Worm (Caenorhabditis elegans) whole organism, midembryonic: ENCODE results near the gene pnk-4.

Source experiments
- T22C8.4 ChIP-seq: fragments of 200-800 bp; sonication (Bioruptor generic); IDR thresholded peaks from 2 replicates; pipeline ENCODE4 v1.3.6; 2022; ENCODE audit warnings: missing genetic modification characterization, missing compliant biosample characterization
- cog-1 ChIP-seq: sonication (generic microtip); optimal IDR thresholded peaks from 2 replicates; lab custom pipeline; 2016; ENCODE audit warnings: missing genetic modification characterization, missing compliant biosample characterization
- flt-1 ChIP-seq: fragments of 200-800 bp; sonication (Bioruptor generic); IDR thresholded peaks from 2 replicates; pipeline ENCODE4 v1.3.6; 2022; ENCODE audit warnings: missing genetic modification characterization, missing compliant biosample characterization
- klf-2 ChIP-seq: fragments of 200-800 bp; sonication (Bioruptor generic); conservative IDR thresholded peaks from 2 replicates; pipeline ENCODE4 v1.3.6; 2022; ENCODE audit warnings: missing genetic modification reagents, missing genetic modification characterization, missing compliant biosample characterization
- med-1 ChIP-seq: sonication (generic microtip); optimal IDR thresholded peaks from 2 replicates; lab custom pipeline; 2017; ENCODE audit warnings: missing genetic modification characterization, mild to moderate bottlenecking, missing compliant biosample characterization, antibody characterized with exemption, missing genetic modification reagents; ENCODE audit not compliant: insufficient read depth
- ref-1 ChIP-seq: fragments of 200-800 bp; sonication (Bioruptor generic); conservative IDR thresholded peaks from 2 replicates; pipeline ENCODE4 v1.3.6; 2022; ENCODE audit warnings: missing genetic modification reagents, missing genetic modification characterization, missing compliant biosample characterization
- tab-1 ChIP-seq: fragments of 200-800 bp; sonication (Bioruptor generic); IDR thresholded peaks from 2 replicates; pipeline ENCODE4 v1.3.6; 2022; ENCODE audit warnings: missing genetic modification characterization, missing compliant biosample characterization
- ztf-23 ChIP-seq: fragments of 200-800 bp; sonication (Bioruptor generic); IDR thresholded peaks from 2 replicates; pipeline ENCODE4 v1.3.6; 2022; ENCODE audit warnings: missing genetic modification reagents, missing genetic modification characterization, missing compliant biosample characterization
- ztf-29 ChIP-seq: fragments of 200-800 bp; sonication (Bioruptor generic); IDR thresholded peaks from 2 replicates; pipeline ENCODE4 v1.3.6; 2022; ENCODE audit warnings: missing genetic modification reagents, missing genetic modification characterization, missing compliant biosample characterization

pnk-4 gene

ce11 chrX:5109130-5109529 lies 21.5 kb downstream of the pnk-4 start, which contains the start of gene C42D8.1:
Gene C42D8.1, plus strand, starts transcription at chrX:5109506.
- no peak for TF ChIP-seq ztf-23 (GFP tag; lab: Robert Waterston, UW)
- no peak for TF ChIP-seq ref-1 (GFP tag; lab: Robert Waterston, UW)
- no peak for TF ChIP-seq T22C8.4 (GFP tag; lab: Robert Waterston, UW)
- no peak for TF ChIP-seq flt-1 (GFP tag; lab: Robert Waterston, UW)
- TF ChIP-seq med-1 (GFP tag; lab: Kevin White, UChicago): no peak
- no peak for TF ChIP-seq cog-1 (tag; lab: Kevin White, UChicago)
- no peak for TF ChIP-seq ztf-29 (GFP tag; lab: Robert Waterston, UW)
- TF ChIP-seq klf-2 (GFP tag; lab: Robert Waterston, UW): no peak
- no peak for TF ChIP-seq tab-1

ce11 chrX:5111894-5112293 lies 24.3 kb downstream of the pnk-4 start:
- no peak for TF ChIP-seq med-1 (GFP tag; lab: Kevin White, UChicago)
- no peak for TF ChIP-seq ref-1 (GFP tag; lab: Robert Waterston, UW)
- TF ChIP-seq tab-1: no peak
- no peak for TF ChIP-seq ztf-23 (GFP tag; lab: Robert Waterston, UW)
- TF ChIP-seq klf-2 (GFP tag; lab: Robert Waterston, UW): no peak
- TF ChIP-seq flt-1 (GFP tag; lab: Robert Waterston, UW): no peak

ce11 chrX:5115511-5115910 lies 27.9 kb downstream of the pnk-4 start:
- no peak for TF ChIP-seq tab-1
- TF ChIP-seq ztf-23 (GFP tag; lab: Robert Waterston, UW): no peak
- TF ChIP-seq ref-1 (GFP tag; lab: Robert Waterston, UW): no peak
- no peak for TF ChIP-seq cog-1 (tag; lab: Kevin White, UChicago)
- TF ChIP-seq med-1 (GFP tag; lab: Kevin White, UChicago): no peak
- no peak for TF ChIP-seq klf-2 (GFP tag; lab: Robert Waterston, UW)

ce11 chrX:5116180-5116579 lies 28.5 kb downstream of the pnk-4 start:
- TF ChIP-seq flt-1 (GFP tag; lab: Robert Waterston, UW): no peak
- TF ChIP-seq ztf-23 (GFP tag; lab: Robert Waterston, UW): no peak
- TF ChIP-seq ztf-29 (GFP tag; lab: Robert Waterston, UW): no peak
- no peak for TF ChIP-seq ref-1 (GFP tag; lab: Robert Waterston, UW)
- no peak for TF ChIP-seq tab-1
- no peak for TF ChIP-seq T22C8.4 (GFP tag; lab: Robert Waterston, UW)
- TF ChIP-seq klf-2 (GFP tag; lab: Robert Waterston, UW): no peak
- no peak for TF ChIP-seq med-1 (GFP tag; lab: Kevin White, UChicago)
- no peak for TF ChIP-seq cog-1 (tag; lab: Kevin White, UChicago)

ce11 chrX:5116816-5117459 lies 29.3 kb downstream of the pnk-4 start, which contains the start of gene apl-1:
Gene apl-1, minus strand, starts transcription at chrX:5116866.
- TF ChIP-seq cog-1 (tag; lab: Kevin White, UChicago) (no peak), med-1 (GFP tag; lab: Kevin White, UChicago) (no peak), ref-1 (GFP tag; lab: Robert Waterston, UW) (no peak), T22C8.4 (GFP tag; lab: Robert Waterston, UW) (no peak), tab-1 (no peak), flt-1 (GFP tag; lab: Robert Waterston, UW) (no peak), klf-2 (GFP tag; lab: Robert Waterston, UW) (no peak), ztf-23 (GFP tag; lab: Robert Waterston, UW) (no peak), ztf-29 (GFP tag; lab: Robert Waterston, UW) (no peak)

ce11 chrX:5117571-5117970 lies 29.9 kb downstream of the pnk-4 start:
- no peak for TF ChIP-seq flt-1 (GFP tag; lab: Robert Waterston, UW)
- TF ChIP-seq cog-1 (tag; lab: Kevin White, UChicago): no peak
- TF ChIP-seq klf-2 (GFP tag; lab: Robert Waterston, UW): no peak

- TF ChIP-seq flt-1 (GFP tag; lab: Robert Waterston, UW) (0 out of 2 replicates have a peak, but pooled peaks have one; percentile 16), tab-1 (no peak)
These were observed 31.6 kb downstream of the pnk-4 start for ce11 chrX:5119246-5119645.

ce11 chrX:5119686-5120085 lies 32.0 kb downstream of the pnk-4 start:
- no peak for TF ChIP-seq ztf-29 (GFP tag; lab: Robert Waterston, UW)
- no peak for TF ChIP-seq klf-2 (GFP tag; lab: Robert Waterston, UW)
- TF ChIP-seq ztf-23 (GFP tag; lab: Robert Waterston, UW): no peak
- TF ChIP-seq cog-1 (tag; lab: Kevin White, UChicago): no peak
- TF ChIP-seq med-1 (GFP tag; lab: Kevin White, UChicago): no peak
- no peak for TF ChIP-seq T22C8.4 (GFP tag; lab: Robert Waterston, UW)
- no peak for TF ChIP-seq flt-1 (GFP tag; lab: Robert Waterston, UW)
- no peak for TF ChIP-seq tab-1
- no peak for TF ChIP-seq ref-1 (GFP tag; lab: Robert Waterston, UW)

- TF ChIP-seq ref-1 (GFP tag; lab: Robert Waterston, UW): no peak
- TF ChIP-seq ztf-23 (GFP tag; lab: Robert Waterston, UW): no peak
- no peak for TF ChIP-seq klf-2 (GFP tag; lab: Robert Waterston, UW)
- TF ChIP-seq tab-1: no peak
- TF ChIP-seq flt-1 (GFP tag; lab: Robert Waterston, UW): no peak
These were observed 32.6 kb downstream of the pnk-4 start for ce11 chrX:5120196-5120595.

- TF ChIP-seq klf-2 (GFP tag; lab: Robert Waterston, UW): no peak
- TF ChIP-seq ref-1 (GFP tag; lab: Robert Waterston, UW): no peak
- no peak for TF ChIP-seq ztf-29 (GFP tag; lab: Robert Waterston, UW)
- TF ChIP-seq tab-1: no peak
- no peak for TF ChIP-seq flt-1 (GFP tag; lab: Robert Waterston, UW)
- TF ChIP-seq cog-1 (tag; lab: Kevin White, UChicago): no peak
- TF ChIP-seq ztf-23 (GFP tag; lab: Robert Waterston, UW): no peak
- TF ChIP-seq T22C8.4 (GFP tag; lab: Robert Waterston, UW): no peak
- TF ChIP-seq med-1 (GFP tag; lab: Kevin White, UChicago): no peak
These were observed 33.2 kb downstream of the pnk-4 start for ce11 chrX:5120807-5121206.
